Worm (Caenorhabditis elegans) whole organism, late embryonic: ENCODE results near the gene ZK632.14.

Experiments used
- ceh-2 ChIP-seq: sonication (generic microtip); optimal IDR thresholded peaks from 2 replicates; lab custom pipeline; 2016; ENCODE audit warnings: missing genotype, missing genetic modification characterization, missing compliant biosample characterization
- eyg-1 ChIP-seq: sonication (generic microtip); optimal IDR thresholded peaks from 2 replicates; lab custom pipeline; 2016; ENCODE audit warnings: missing genotype, missing genetic modification characterization, missing compliant biosample characterization
- fkh-10 ChIP-seq: fragments of 150-350 bp; optimal IDR thresholded peaks from 2 replicates; lab custom pipeline; 2014; ENCODE audit warnings: missing biosample characterization, missing genetic modification reagents, missing genetic modification characterization
- pha-4 ChIP-seq: fragments of 150-350 bp; optimal IDR thresholded peaks from 2 replicates; lab custom pipeline; 2018; ENCODE audit warnings: missing biosample characterization, missing genetic modification reagents, missing genetic modification characterization
- rnt-1 ChIP-seq: sonication (generic microtip); optimal IDR thresholded peaks from 2 replicates; lab custom pipeline; 2016; ENCODE audit warnings: missing genetic modification characterization, missing compliant biosample characterization
- unc-86 ChIP-seq: sonication (generic microtip); optimal IDR thresholded peaks from 2 replicates; lab custom pipeline; 2016; ENCODE audit warnings: missing genetic modification characterization, missing compliant biosample characterization

- TF ChIP-seq fkh-10 (GFP tag; lab: Kevin White, UChicago) (no peak), eyg-1 (tag; lab: Kevin White, UChicago) (no peak), unc-86 (tag; lab: Kevin White, UChicago) (no peak), rnt-1 (no peak), pha-4 (tag; lab: Kevin White, UChicago) (no peak), ceh-2 (tag; lab: Kevin White, UChicago) (no peak)
Observed at ce11 chrIII:9766175-9766574, 47.1 kb upstream of the ZK632.14 start, which contains the start of gene cbp-1.
